Comparison of ENCODE assay signal across 1 fruit fly cellular context in the genomic region with DNA sequence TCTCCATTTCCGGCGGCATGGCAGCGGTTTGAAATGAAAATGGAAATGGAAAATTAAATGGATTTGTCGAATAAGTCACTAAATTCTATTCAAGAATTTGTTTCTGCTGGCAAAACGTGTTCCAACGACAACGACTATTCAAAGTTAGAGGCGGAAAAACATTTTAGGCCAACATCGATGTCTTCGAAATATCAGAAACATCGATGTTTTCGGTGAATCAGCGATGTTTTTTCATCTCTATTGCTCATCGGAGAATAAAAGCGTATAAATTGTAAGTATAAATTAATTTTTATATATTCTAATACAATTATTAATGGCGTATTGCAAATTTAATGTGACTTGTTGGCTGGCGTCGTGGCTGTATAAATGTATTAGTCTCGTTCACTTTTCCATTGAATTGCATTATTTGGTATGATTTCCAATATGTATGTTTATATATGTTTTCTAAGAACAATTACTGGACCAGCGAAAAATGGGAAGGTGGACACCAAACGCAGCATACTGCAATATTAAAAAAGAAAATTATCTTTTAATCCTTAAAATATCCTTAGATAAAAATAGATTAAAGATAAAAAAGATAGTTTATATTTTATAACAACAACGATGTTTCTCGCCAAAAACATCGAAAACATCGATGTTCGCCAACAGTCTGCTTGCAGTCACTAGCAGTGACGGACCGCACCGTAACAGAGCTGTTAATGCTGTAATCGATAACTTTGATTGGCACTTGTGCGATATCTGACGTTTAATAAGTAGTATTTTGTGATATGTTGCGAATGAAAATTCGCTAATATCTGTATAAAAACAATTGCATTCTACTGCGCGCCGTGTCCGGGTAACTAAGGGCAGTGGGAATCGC.
A peak's percentile ranks its signal among the peaks of the same experiment; 100 is the strongest.
TF ChIP-seq lines count a peak whose summit lies in the region.

A gene (minus strand): TSS at position 153 of the 859 bp plus-strand sequence.
A gene (plus strand): TSS at position 697 of the 859 bp plus-strand sequence.

TF ChIP-seq in whole organism, embryonic, 481 proteins besides CTCF, POLR2A, EP300 and RAD21 (continued from another document):
- no peak for TF ChIP-seq Eip74EF (GFP tag; optimal IDR thresholded peaks at IDR 0.05; lab: Kevin White, UChicago)
- TF ChIP-seq Gug (GFP tag; IDR thresholded peaks at IDR 0.05; lab: Robert Waterston, UW): peak; percentile 12; the same call in 1 of the 4 replicates
- TF ChIP-seq CG17802 (tag; optimal IDR thresholded peaks at IDR 0.05; lab: Kevin White, UChicago): no peak
- TF ChIP-seq CG2129 (GFP tag; IDR thresholded peaks at IDR 0.05; lab: Robert Waterston, UW; ENCODE audit: partially characterized antibody): 0 out of 2 replicates have a peak, but pooled peaks have one; percentile 20
- TF ChIP-seq jumu (GFP tag; optimal IDR thresholded peaks at IDR 0.05; lab: Kevin White, UChicago): no peak
- TF ChIP-seq hb (GFP tag; IDR thresholded peaks at IDR 0.05; lab: Robert Waterston, UW; ENCODE audit: partially characterized antibody): 0 out of 3 replicates have a peak, but pooled peaks have one; percentile 26
- TF ChIP-seq CG34422 (GFP tag; IDR thresholded peaks at IDR 0.05; lab: Robert Waterston, UW): no peak
- TF ChIP-seq sob (GFP tag; IDR thresholded peaks at IDR 0.05; lab: Robert Waterston, UW): no peak
- TF ChIP-seq CG2889 (GFP tag; IDR thresholded peaks at IDR 0.05; lab: Robert Waterston, UW): no peak
- no peak for TF ChIP-seq org-1 (GFP tag; optimal IDR thresholded peaks at IDR 0.05; lab: Kevin White, UChicago)
- TF ChIP-seq Nf-YB (GFP tag; optimal IDR thresholded peaks at IDR 0.05; lab: Kevin White, UChicago): no peak
- TF ChIP-seq MBD-R2 (GFP tag; IDR thresholded peaks at IDR 0.05; lab: Robert Waterston, UW): peak; percentile 66
- peak; percentile 9 for TF ChIP-seq CG18262 (tag; optimal IDR thresholded peaks at IDR 0.05; lab: Kevin White, UChicago)
- no peak for TF ChIP-seq NK7.1 (GFP tag; optimal IDR thresholded peaks at IDR 0.05; lab: Kevin White, UChicago)
- TF ChIP-seq CG32767 (GFP tag; IDR thresholded peaks at IDR 0.05; lab: Robert Waterston, UW): no peak
- peak; percentile 53; the same call in 1 of the 2 replicates for TF ChIP-seq unc-4 (GFP tag; IDR thresholded peaks at IDR 0.05; lab: Robert Waterston, UW; ENCODE audit: partially characterized antibody)
- no peak for TF ChIP-seq Atf-2 (GFP tag; optimal IDR thresholded peaks at IDR 0.05; lab: Kevin White, UChicago)
- peak; percentile 37; the same call in 1 of the 2 replicates for TF ChIP-seq tna (GFP tag; IDR thresholded peaks at IDR 0.05; lab: Robert Waterston, UW; ENCODE audit: partially characterized antibody)
- no peak for TF ChIP-seq vvl (GFP tag; IDR thresholded peaks at IDR 0.05; lab: Robert Waterston, UW)
- TF ChIP-seq Vsx1 (GFP tag; optimal IDR thresholded peaks at IDR 0.05; lab: Kevin White, UChicago): no peak
- no peak for TF ChIP-seq CG30431 (GFP tag; optimal IDR thresholded peaks at IDR 0.05; lab: Kevin White, UChicago)
- TF ChIP-seq Doc3 (GFP tag; IDR thresholded peaks at IDR 0.05; lab: Robert Waterston, UW; ENCODE audit: partially characterized antibody): peak; percentile 52; the same call in 2 of the 3 replicates
- peak; percentile 26 for TF ChIP-seq CG12659 (GFP tag; optimal IDR thresholded peaks at IDR 0.05; lab: Kevin White, UChicago)
- TF ChIP-seq Bgb (GFP tag; IDR thresholded peaks at IDR 0.05; lab: Robert Waterston, UW; ENCODE audit: partially characterized antibody): peak; percentile 70
- no peak for TF ChIP-seq fd3F (GFP tag; optimal IDR thresholded peaks at IDR 0.05; lab: Kevin White, UChicago)
- no peak for TF ChIP-seq stc (GFP tag; IDR thresholded peaks at IDR 0.05; lab: Robert Waterston, UW)
- TF ChIP-seq hbn (GFP tag; IDR thresholded peaks at IDR 0.05; lab: Robert Waterston, UW; ENCODE audit: partially characterized antibody): peak; percentile 51
- TF ChIP-seq CG9437 (GFP tag; optimal IDR thresholded peaks at IDR 0.05; lab: Kevin White, UChicago): peak; percentile 32
- TF ChIP-seq CG9727 (GFP tag; optimal IDR thresholded peaks at IDR 0.05; lab: Kevin White, UChicago): no peak
- TF ChIP-seq CG15514 (GFP tag; optimal IDR thresholded peaks at IDR 0.05; lab: Kevin White, UChicago): peak; percentile 43
- TF ChIP-seq CG10654 (GFP tag; optimal IDR thresholded peaks at IDR 0.05; lab: Kevin White, UChicago): no peak
- peak; percentile 55; the same call in 2 of the 3 replicates for TF ChIP-seq CG17361 (GFP tag; IDR thresholded peaks at IDR 0.05; lab: Robert Waterston, UW)
- TF ChIP-seq her (GFP tag; optimal IDR thresholded peaks at IDR 0.05; lab: Kevin White, UChicago): no peak
- TF ChIP-seq ind (GFP tag; optimal IDR thresholded peaks at IDR 0.05; lab: Kevin White, UChicago): no peak
- peak; percentile 69 for TF ChIP-seq amos (GFP tag; IDR thresholded peaks at IDR 0.05; lab: Robert Waterston, UW; ENCODE audit: partially characterized antibody)
- no peak for TF ChIP-seq caup (GFP tag; optimal IDR thresholded peaks at IDR 0.05; lab: Kevin White, UChicago; ENCODE audit: severe bottlenecking)
- no peak for TF ChIP-seq Mad (GFP tag; optimal IDR thresholded peaks at IDR 0.05; lab: Kevin White, UChicago)
- no peak for TF ChIP-seq CG6813 (GFP tag; optimal IDR thresholded peaks at IDR 0.05; lab: Kevin White, UChicago)
